Worm (Caenorhabditis elegans) whole organism, late embryonic: ENCODE data around the gene C45G9.2.

Experiments
- C38D4.7 ChIP-seq: fragments of 200-800 bp; sonication (Bioruptor generic); optimal IDR thresholded peaks from 2 replicates; lab custom pipeline; 2018; ENCODE audit warnings: mild to moderate bottlenecking, missing genetic modification characterization, moderate library complexity, missing compliant biosample characterization
- K02D7.2 ChIP-seq: sonication (generic microtip); optimal IDR thresholded peaks from 2 replicates; lab custom pipeline; 2017; ENCODE audit warnings: mild to moderate bottlenecking, missing genetic modification characterization, missing compliant biosample characterization
- K09A11.1 ChIP-seq: sonication (generic microtip); optimal IDR thresholded peaks from 2 replicates; lab custom pipeline; 2017; ENCODE audit warnings: antibody characterized with exemption, mild to moderate bottlenecking, missing genetic modification characterization, missing compliant biosample characterization; ENCODE audit not compliant: insufficient read depth
- T23F11.4 ChIP-seq: fragments of 200-800 bp; sonication (Bioruptor generic); optimal IDR thresholded peaks from 2 replicates; lab custom pipeline; 2018; ENCODE audit warnings: mild to moderate bottlenecking, missing genetic modification characterization, missing compliant biosample characterization
- Y22D7AL.16 ChIP-seq: sonication (generic microtip); optimal IDR thresholded peaks from 2 replicates; lab custom pipeline; 2016; ENCODE audit warnings: missing genetic modification characterization, missing compliant biosample characterization
- ahr-1 ChIP-seq: sonication (generic microtip); optimal IDR thresholded peaks from 2 replicates; lab custom pipeline; 2016; ENCODE audit warnings: missing genetic modification characterization, missing compliant biosample characterization
- ama-1 ChIP-seq: fragments of 150-350 bp; optimal IDR thresholded peaks from 2 replicates; lab custom pipeline; 2014
- ceh-2 ChIP-seq: sonication (generic microtip); optimal IDR thresholded peaks from 2 replicates; lab custom pipeline; 2016; ENCODE audit warnings: missing genotype, missing genetic modification characterization, missing compliant biosample characterization
- ceh-22 ChIP-seq: sonication (generic microtip); optimal IDR thresholded peaks from 2 replicates; lab custom pipeline; 2017; ENCODE audit warnings: missing biosample characterization, missing genetic modification characterization
- ceh-24 ChIP-seq: sonication (generic microtip); optimal IDR thresholded peaks from 2 replicates; lab custom pipeline; 2016; ENCODE audit warnings: mild to moderate bottlenecking, missing genetic modification characterization, missing compliant biosample characterization
- ceh-30 ChIP-seq: fragments of 150-350 bp; optimal IDR thresholded peaks from 2 replicates; lab custom pipeline; 2014; ENCODE audit warnings: missing biosample characterization, missing genetic modification characterization
- ceh-31 ChIP-seq: sonication (generic microtip); optimal IDR thresholded peaks from 2 replicates; lab custom pipeline; 2016; ENCODE audit warnings: missing genetic modification characterization, missing compliant biosample characterization
- ceh-45 ChIP-seq: fragments of 200-800 bp; sonication (Bioruptor generic); IDR thresholded peaks from 2 replicates; pipeline ENCODE4 v1.3.6; 2022; ENCODE audit warnings: missing genetic modification reagents, missing genetic modification characterization, missing compliant biosample characterization
- ceh-48 ChIP-seq: sonication (generic microtip); optimal IDR thresholded peaks from 2 replicates; lab custom pipeline; 2016; ENCODE audit warnings: missing genetic modification characterization, inconsistent platforms, missing compliant biosample characterization
- ceh-6 ChIP-seq: fragments of 200-800 bp; sonication (Bioruptor generic); optimal IDR thresholded peaks from 2 replicates; lab custom pipeline; 2018; ENCODE audit warnings: mild to moderate bottlenecking, missing genetic modification characterization, missing compliant biosample characterization
- ceh-9 ChIP-seq: sonication (generic microtip); optimal IDR thresholded peaks from 2 replicates; lab custom pipeline; 2016; ENCODE audit warnings: mild to moderate bottlenecking, missing genetic modification characterization, inconsistent platforms, missing compliant biosample characterization
- che-1 ChIP-seq: sonication (generic microtip); optimal IDR thresholded peaks from 2 replicates; lab custom pipeline; 2016; ENCODE audit warnings: mild to moderate bottlenecking, missing genetic modification characterization, missing compliant biosample characterization
- dmd-4 ChIP-seq: sonication (generic microtip); optimal IDR thresholded peaks from 2 replicates; lab custom pipeline; 2016; ENCODE audit warnings: borderline replicate concordance, missing genetic modification characterization, missing compliant biosample characterization
- dve-1 ChIP-seq: sonication (generic microtip); optimal IDR thresholded peaks from 2 replicates; lab custom pipeline; 2017; ENCODE audit warnings: antibody characterized with exemption, mild to moderate bottlenecking, missing genetic modification characterization, missing compliant biosample characterization
- elt-2 ChIP-seq: sonication (generic microtip); optimal IDR thresholded peaks from 2 replicates; lab custom pipeline; 2016; ENCODE audit warnings: missing genetic modification reagents, missing genetic modification characterization, missing compliant biosample characterization
- elt-4 ChIP-seq: sonication (generic microtip); optimal IDR thresholded peaks from 2 replicates; lab custom pipeline; 2016; ENCODE audit warnings: missing genetic modification characterization, missing compliant biosample characterization
- ets-4 ChIP-seq: sonication (generic microtip); optimal IDR thresholded peaks from 2 replicates; lab custom pipeline; 2016; ENCODE audit warnings: missing genetic modification characterization, missing compliant biosample characterization
- eyg-1 ChIP-seq: sonication (generic microtip); optimal IDR thresholded peaks from 2 replicates; lab custom pipeline; 2016; ENCODE audit warnings: missing genotype, missing genetic modification characterization, missing compliant biosample characterization
- fax-1 ChIP-seq: sonication (generic microtip); optimal IDR thresholded peaks from 2 replicates; lab custom pipeline; 2016; ENCODE audit warnings: missing genotype, missing genetic modification characterization, missing compliant biosample characterization
- fkh-10 ChIP-seq: fragments of 150-350 bp; optimal IDR thresholded peaks from 2 replicates; lab custom pipeline; 2014; ENCODE audit warnings: missing biosample characterization, missing genetic modification reagents, missing genetic modification characterization
- fkh-6 ChIP-seq: sonication (generic microtip); optimal IDR thresholded peaks from 2 replicates; lab custom pipeline; 2016; ENCODE audit warnings: missing genetic modification characterization, missing compliant biosample characterization
- hlh-15 ChIP-seq: sonication (generic microtip); optimal IDR thresholded peaks from 2 replicates; lab custom pipeline; 2016; ENCODE audit warnings: missing genetic modification characterization, missing compliant biosample characterization
- hlh-30 ChIP-seq: sonication (generic microtip); optimal IDR thresholded peaks from 2 replicates; lab custom pipeline; 2017; ENCODE audit warnings: antibody characterized with exemption, missing genetic modification characterization, missing compliant biosample characterization; ENCODE audit not compliant: insufficient read depth
- hlh-6 ChIP-seq: sonication (generic microtip); optimal IDR thresholded peaks from 2 replicates; lab custom pipeline; 2016; ENCODE audit warnings: missing genotype, missing genetic modification characterization, missing compliant biosample characterization
- hlh-8 ChIP-seq: sonication (generic microtip); optimal IDR thresholded peaks from 2 replicates; lab custom pipeline; 2016; ENCODE audit warnings: missing genotype, missing genetic modification characterization, missing compliant biosample characterization
- lim-6 ChIP-seq: sonication (generic microtip); optimal IDR thresholded peaks from 2 replicates; lab custom pipeline; 2016; ENCODE audit warnings: missing genetic modification characterization, missing compliant biosample characterization
- lin-11 ChIP-seq: fragments of 200-800 bp; sonication (Bioruptor generic); optimal IDR thresholded peaks from 2 replicates; lab custom pipeline; 2018; ENCODE audit warnings: mild to moderate bottlenecking, missing genetic modification characterization, missing compliant biosample characterization
- madf-2 ChIP-seq: sonication (generic microtip); optimal IDR thresholded peaks from 2 replicates; lab custom pipeline; 2017; ENCODE audit warnings: missing genetic modification characterization, missing compliant biosample characterization
- nhr-232 ChIP-seq: sonication (generic microtip); optimal IDR thresholded peaks from 2 replicates; lab custom pipeline; 2016; ENCODE audit warnings: missing genetic modification characterization, missing compliant biosample characterization
- npax-4 ChIP-seq: sonication (generic microtip); optimal IDR thresholded peaks from 2 replicates; lab custom pipeline; 2016; ENCODE audit warnings: missing genetic modification characterization, missing compliant biosample characterization
- odd-2 ChIP-seq: sonication (generic microtip); optimal IDR thresholded peaks from 2 replicates; lab custom pipeline; 2017; ENCODE audit warnings: antibody characterized with exemption, mild to moderate bottlenecking, missing genetic modification characterization, missing compliant biosample characterization
- pag-3 ChIP-seq: sonication (generic microtip); optimal IDR thresholded peaks from 2 replicates; lab custom pipeline; 2016; ENCODE audit warnings: missing compliant biosample characterization, missing genetic modification characterization, borderline replicate concordance
- pat-9 ChIP-seq: fragments of 200-800 bp; sonication (Bioruptor generic); optimal IDR thresholded peaks from 2 replicates; lab custom pipeline; 2018; ENCODE audit warnings: mild to moderate bottlenecking, missing genetic modification characterization, moderate library complexity, missing compliant biosample characterization
- pax-1 ChIP-seq: fragments of 150-350 bp; optimal IDR thresholded peaks from 2 replicates; lab custom pipeline; 2014; ENCODE audit warnings: missing biosample characterization, missing genetic modification characterization
- pha-2 ChIP-seq: sonication (generic microtip); optimal IDR thresholded peaks from 2 replicates; lab custom pipeline; 2017; ENCODE audit warnings: mild to moderate bottlenecking, missing genetic modification characterization, missing compliant biosample characterization
- pha-4 ChIP-seq: fragments of 150-350 bp; optimal IDR thresholded peaks from 2 replicates; lab custom pipeline; 2018; ENCODE audit warnings: missing biosample characterization, missing genetic modification reagents, missing genetic modification characterization
- pqm-1 ChIP-seq: sonication (generic microtip); optimal IDR thresholded peaks from 2 replicates; lab custom pipeline; 2016; ENCODE audit warnings: missing genetic modification characterization, missing compliant biosample characterization
- pros-1 ChIP-seq: fragments of 150-350 bp; optimal IDR thresholded peaks from 2 replicates; lab custom pipeline; 2014; ENCODE audit warnings: missing biosample characterization, missing genetic modification reagents, missing genetic modification characterization
- ref-2 ChIP-seq: sonication (generic microtip); optimal IDR thresholded peaks from 2 replicates; lab custom pipeline; 2016; ENCODE audit warnings: missing genetic modification characterization, missing compliant biosample characterization
- rnt-1 ChIP-seq: sonication (generic microtip); optimal IDR thresholded peaks from 2 replicates; lab custom pipeline; 2016; ENCODE audit warnings: missing genetic modification characterization, missing compliant biosample characterization
- sdc-2 ChIP-seq: sonication (generic microtip); optimal IDR thresholded peaks from 2 replicates; lab custom pipeline; 2016; ENCODE audit warnings: missing genotype, missing genetic modification characterization, missing compliant biosample characterization
- sox-2 ChIP-seq: fragments of 200-800 bp; sonication (Bioruptor generic); IDR thresholded peaks from 2 replicates; pipeline ENCODE4 v1.3.6; 2022; ENCODE audit warnings: missing genetic modification reagents, missing genetic modification characterization, missing compliant biosample characterization
- sox-4 ChIP-seq: sonication (generic microtip); optimal IDR thresholded peaks from 2 replicates; lab custom pipeline; 2017; ENCODE audit warnings: mild to moderate bottlenecking, missing genetic modification characterization, inconsistent platforms, missing compliant biosample characterization
- syd-9 ChIP-seq: sonication (generic microtip); optimal IDR thresholded peaks from 2 replicates; lab custom pipeline; 2016; ENCODE audit warnings: mild to moderate bottlenecking, missing genetic modification characterization, moderate library complexity, missing compliant biosample characterization
- tbx-7 ChIP-seq: sonication (generic microtip); optimal IDR thresholded peaks from 2 replicates; lab custom pipeline; 2016; ENCODE audit warnings: missing genotype, missing genetic modification characterization, missing compliant biosample characterization
- ttx-3 ChIP-seq: sonication (generic microtip); optimal IDR thresholded peaks from 2 replicates; lab custom pipeline; 2016; ENCODE audit warnings: missing genetic modification reagents, missing genetic modification characterization, missing compliant biosample characterization
- unc-3 ChIP-seq, 2 experiments: fragments of 200-800 bp in 1 of 2; sonication (Bioruptor generic) in 1 of 2; sonication (generic microtip) in 1 of 2; conservative IDR thresholded peaks in 1 of 2; optimal IDR thresholded peaks in 1 of 2; 2 replicates each; pipeline versions ENCODE4 v1.3.6 to Lab custom; 2016 to 2022; ENCODE audit warnings: missing compliant biosample characterization in 2 of 2, missing genetic modification characterization in 2 of 2, missing genetic modification reagents in 1 of 2
- ztf-16 ChIP-seq: sonication (generic microtip); optimal IDR thresholded peaks from 2 replicates; lab custom pipeline; 2017; ENCODE audit warnings: missing genetic modification characterization, missing compliant biosample characterization

The C45G9.2 gene

ce11 chrIII:5068675-5069233, at the start of gene C45G9.2, which contains the start of gene C45G9.11:
C45G9.2 (plus strand) TSS chrIII:5069066.
C45G9.11 (minus strand) TSS chrIII:5068725.
- TF ChIP-seq lin-11 (no peak), fkh-6 (tag; lab: Kevin White, UChicago) (no peak), ceh-24 (tag; lab: Kevin White, UChicago) (no peak), npax-4 (tag; lab: Kevin White, UChicago) (no peak), rnt-1 (tag; lab: Kevin White, UChicago) (peak; percentile 74), ahr-1 (peak; percentile 60), ama-1 (lab: Kevin White, UChicago) (no peak), ceh-48 (tag; lab: Kevin White, UChicago) (no peak), odd-2 (tag; lab: Kevin White, UChicago) (no peak), eyg-1 (tag; lab: Kevin White, UChicago) (no peak), lim-6 (peak; percentile 70), ceh-30 (tag; lab: Kevin White, UChicago) (no peak), C38D4.7 (GFP tag; lab: Kevin White, UChicago) (no peak), ets-4 (tag; lab: Kevin White, UChicago) (peak; percentile 99), dve-1 (tag; lab: Kevin White, UChicago) (no peak), madf-2 (tag; lab: Kevin White, UChicago) (no peak), K09A11.1 (tag; lab: Kevin White, UChicago) (no peak), ceh-9 (tag; lab: Kevin White, UChicago) (no peak), ztf-16 (peak; percentile 8), pat-9 (tag; lab: Kevin White, UChicago) (no peak), unc-3 (GFP tag; conservative IDR thresholded peaks at IDR 0.05; lab: Robert Waterston, UW) (no peak), unc-3 (tag; optimal IDR thresholded peaks at IDR 0.05; lab: Kevin White, UChicago) (no peak), elt-2 (tag; lab: Kevin White, UChicago) (peak; percentile 41), sdc-2 (tag; lab: Kevin White, UChicago) (peak; percentile 28), K02D7.2 (tag; lab: Kevin White, UChicago) (no peak), che-1 (no peak), fax-1 (tag; lab: Kevin White, UChicago) (peak; percentile 19), T23F11.4 (GFP tag; lab: Kevin White, UChicago) (no peak), hlh-30 (tag; lab: Kevin White, UChicago) (no peak), ceh-22 (no peak), elt-4 (tag; lab: Kevin White, UChicago) (no peak), sox-4 (tag; lab: Kevin White, UChicago) (no peak), Y22D7AL.16 (no peak), pha-4 (no peak), ceh-2 (tag; lab: Kevin White, UChicago) (peak; percentile 91), ceh-31 (tag; lab: Kevin White, UChicago) (peak; percentile 96), hlh-6 (tag; lab: Kevin White, UChicago) (no peak), pax-1 (tag; lab: Kevin White, UChicago) (peak; percentile 21), nhr-232 (no peak), ceh-6 (GFP tag; lab: Kevin White, UChicago) (no peak), pqm-1 (tag; lab: Kevin White, UChicago) (peak; percentile 57), syd-9 (tag; lab: Kevin White, UChicago) (peak; percentile 44), pros-1 (tag; lab: Kevin White, UChicago) (no peak), hlh-15 (tag; lab: Kevin White, UChicago) (no peak), ref-2 (peak; percentile 81), ceh-45 (GFP tag; lab: Robert Waterston, UW) (no peak), sox-2 (GFP tag; lab: Robert Waterston, UW) (no peak), ttx-3 (no peak), fkh-10 (GFP tag; lab: Kevin White, UChicago) (no peak), dmd-4 (tag; lab: Kevin White, UChicago) (no peak), pha-2 (tag; lab: Kevin White, UChicago) (no peak), hlh-8 (tag; lab: Kevin White, UChicago) (peak; percentile 89), tbx-7 (tag; lab: Kevin White, UChicago) (peak; percentile 93), pag-3 (no peak)
